Fruit fly (Drosophila melanogaster) whole organism, wandering third instar larva: ENCODE data around the gene Josd.

ENCODE experiments used
- Abd-B ChIP-seq: fragments of >200 bp; optimal IDR thresholded peaks from 2 replicates; lab custom pipeline; 2017; ENCODE audit warnings: missing biosample characterization, missing genetic modification characterization
- CG32264 ChIP-seq: fragments of 200-800 bp; sonication (Bioruptor generic); optimal IDR thresholded peaks from 2 replicates; lab custom pipeline; 2016; ENCODE audit warnings: missing biosample characterization, missing genetic modification characterization
- CG9705 ChIP-seq: fragments of 200-800 bp; sonication (Bioruptor generic); optimal IDR thresholded peaks from 2 replicates; lab custom pipeline; 2018; ENCODE audit warnings: missing biosample characterization, mild to moderate bottlenecking, missing genetic modification characterization
- CrebA ChIP-seq: fragments of 200-800 bp; sonication (Bioruptor generic); optimal IDR thresholded peaks from 2 replicates; lab custom pipeline; 2016; ENCODE audit warnings: missing biosample characterization, mild to moderate bottlenecking, missing genetic modification characterization, borderline replicate concordance
- Dfd ChIP-seq: fragments of >200 bp; optimal IDR thresholded peaks from 2 replicates; lab custom pipeline; 2017; ENCODE audit warnings: missing biosample characterization, missing genetic modification characterization
- Dif ChIP-seq: fragments of 200-275, 200-300 bp; sonication (Bioruptor generic); optimal IDR thresholded peaks from 2 replicates; lab custom pipeline; 2018; ENCODE audit warnings: missing biosample characterization, missing genetic modification characterization; ENCODE audit not compliant: partially characterized antibody
- GATAd ChIP-seq: sonication (Bioruptor generic); optimal IDR thresholded peaks from 2 replicates; lab custom pipeline; 2016; ENCODE audit warnings: missing biosample characterization, missing genetic modification characterization
- HLH106 ChIP-seq: fragments of 200-800 bp; optimal IDR thresholded peaks from 3 replicates; lab custom pipeline; 2019; ENCODE audit warnings: missing biosample characterization, mild to moderate bottlenecking, missing genetic modification characterization, moderate library complexity
- Hr78 ChIP-seq: fragments of >200 bp; optimal IDR thresholded peaks from 2 replicates; lab custom pipeline; 2017; ENCODE audit warnings: missing biosample characterization, missing genetic modification characterization
- Hr83 ChIP-seq: fragments of 200-300 bp; sonication (Bioruptor generic); optimal IDR thresholded peaks from 2 replicates; lab custom pipeline; 2016; ENCODE audit warnings: missing biosample characterization, mild to moderate bottlenecking, missing genetic modification characterization, moderate library complexity; ENCODE audit not compliant: poor library complexity, severe bottlenecking
- Jra ChIP-seq: sonication (Bioruptor generic); optimal IDR thresholded peaks from 2 replicates; lab custom pipeline; 2016; ENCODE audit warnings: missing biosample characterization, missing genetic modification characterization
- Mio ChIP-seq: sonication (Bioruptor generic); optimal IDR thresholded peaks from 2 replicates; lab custom pipeline; 2016; ENCODE audit warnings: missing biosample characterization, missing genetic modification characterization
- OdsH ChIP-seq: fragments of 200-800 bp; sonication (Bioruptor generic); optimal IDR thresholded peaks from 2 replicates; lab custom pipeline; 2016; ENCODE audit warnings: missing biosample characterization, mild to moderate bottlenecking, missing genetic modification characterization
- Rel ChIP-seq, 2 experiments: fragments of 200-800 bp; sonication (Bioruptor generic) in 1 of 2; optimal IDR thresholded peaks; 2 replicates in 1 of 2; 3 replicates in 1 of 2; lab custom pipeline; 2016 to 2019; ENCODE audit warnings: mild to moderate bottlenecking in 2 of 2, missing biosample characterization in 2 of 2, missing genetic modification characterization in 2 of 2, moderate library complexity in 1 of 2
- Sp1 ChIP-seq: fragments of 200-800 bp; sonication (Bioruptor generic); optimal IDR thresholded peaks from 3 replicates; lab custom pipeline; 2019; ENCODE audit warnings: missing biosample characterization, mild to moderate bottlenecking, missing genetic modification characterization, moderate library complexity
- Vsx2 ChIP-seq: fragments of 200-300, 225-300 bp; sonication (Bioruptor generic); optimal IDR thresholded peaks from 2 replicates; lab custom pipeline; 2018; ENCODE audit warnings: missing biosample characterization, missing genetic modification characterization; ENCODE audit not compliant: partially characterized antibody
- br ChIP-seq: fragments of 200-800 bp; sonication (Bioruptor generic); optimal IDR thresholded peaks from 2 replicates; lab custom pipeline; 2016; ENCODE audit warnings: missing biosample characterization, missing genetic modification characterization
- brk ChIP-seq: fragments of 200-800 bp; sonication (Bioruptor generic); optimal IDR thresholded peaks from 2 replicates; lab custom pipeline; 2016; ENCODE audit warnings: missing biosample characterization, mild to moderate bottlenecking, missing genetic modification characterization
- dmrt93B ChIP-seq: fragments of 200-800 bp; sonication (Bioruptor generic); optimal IDR thresholded peaks from 2 replicates; lab custom pipeline; 2018; ENCODE audit warnings: missing biosample characterization, mild to moderate bottlenecking, missing genetic modification characterization
- dsf ChIP-seq: sonication (Bioruptor generic); optimal IDR thresholded peaks from 2 replicates; lab custom pipeline; 2016; ENCODE audit warnings: missing biosample characterization, missing genetic modification characterization, borderline replicate concordance
- ey ChIP-seq: fragments of 200-800 bp; sonication (Bioruptor generic); optimal IDR thresholded peaks from 2 replicates; lab custom pipeline; 2016; ENCODE audit warnings: missing biosample characterization, missing genetic modification characterization
- foxo ChIP-seq, 2 experiments: fragments of 200-800 bp; sonication (Bioruptor generic); optimal IDR thresholded peaks; 2 replicates in 1 of 2; 3 replicates in 1 of 2; lab custom pipeline; 2016 to 2017; ENCODE audit warnings: missing biosample characterization in 2 of 2, missing genetic modification characterization in 2 of 2
- fru ChIP-seq: fragments of 200-800 bp; sonication (Bioruptor generic); optimal IDR thresholded peaks from 3 replicates; lab custom pipeline; 2016; ENCODE audit warnings: missing biosample characterization, mild to moderate bottlenecking, missing genetic modification characterization
- jim ChIP-seq: fragments of 175-275, 200-325 bp; sonication (Bioruptor generic); optimal IDR thresholded peaks from 2 replicates; lab custom pipeline; 2016; ENCODE audit warnings: missing biosample characterization, mild to moderate bottlenecking, missing genetic modification characterization
- lola ChIP-seq: fragments of >200 bp; optimal IDR thresholded peaks from 2 replicates; lab custom pipeline; 2017; ENCODE audit warnings: missing biosample characterization, missing genetic modification characterization
- pan ChIP-seq: fragments of >200 bp; optimal IDR thresholded peaks from 2 replicates; lab custom pipeline; 2017
- psq ChIP-seq: fragments of 200-800 bp; sonication (Bioruptor generic); optimal IDR thresholded peaks from 3 replicates; lab custom pipeline; 2017; ENCODE audit warnings: missing biosample characterization, mild to moderate bottlenecking, missing genetic modification characterization, moderate library complexity
- rgr ChIP-seq: fragments of 200-800 bp; sonication (Bioruptor generic); optimal IDR thresholded peaks from 3 replicates; lab custom pipeline; 2016; ENCODE audit warnings: missing biosample characterization, mild to moderate bottlenecking, missing genetic modification characterization
- sv ChIP-seq: fragments of 200-800 bp; sonication (Bioruptor generic); optimal IDR thresholded peaks from 3 replicates; lab custom pipeline; 2016; ENCODE audit warnings: missing biosample characterization, missing genetic modification characterization
- tai ChIP-seq: sonication (Bioruptor generic); optimal IDR thresholded peaks from 2 replicates; lab custom pipeline; 2016; ENCODE audit warnings: missing biosample characterization, missing genetic modification characterization
- usp ChIP-seq: fragments of >200 bp; optimal IDR thresholded peaks from 2 replicates; lab custom pipeline; 2017; ENCODE audit warnings: missing biosample characterization, missing genetic modification characterization
- woc ChIP-seq: sonication (Bioruptor generic); optimal IDR thresholded peaks from 2 replicates; lab custom pipeline; 2016; ENCODE audit warnings: missing biosample characterization, mild to moderate bottlenecking, missing genetic modification characterization

The Josd gene

DNA sequence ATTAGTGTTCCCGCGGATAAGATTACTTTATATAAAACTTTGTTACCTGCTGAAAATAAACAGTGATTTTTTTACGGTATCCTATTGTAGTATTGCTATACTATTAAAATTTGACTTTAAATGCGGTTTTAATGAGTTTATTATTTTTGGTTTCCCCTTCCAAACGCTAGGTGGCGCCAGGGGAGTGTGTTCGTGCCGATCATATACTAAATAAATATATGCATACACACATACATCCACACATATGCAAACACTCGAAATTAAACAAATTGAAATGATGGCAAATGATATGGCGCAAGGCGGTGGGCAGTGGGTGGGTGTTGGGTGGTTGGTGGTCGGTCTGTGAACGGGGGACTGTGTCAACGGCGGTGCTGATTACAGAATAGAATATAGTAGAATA is 7.3 kb upstream of the Josd start:
- TF ChIP-seq CrebA (GFP tag; lab: Kevin White, UChicago) (no peak), woc (no peak), Jra (no peak), Rel (GFP tag; optimal IDR thresholded peaks at IDR 0.05; lab: Kevin White, UChicago) (no peak), Rel (tag; optimal IDR thresholded peaks at IDR 0.05; lab: Kevin White, UChicago) (no peak), jim (GFP tag; lab: Kevin White, UChicago) (no peak), sv (no peak), Hr78 (GFP tag; lab: Kevin White, UChicago) (no peak), tai (no peak), dsf (GFP tag; lab: Kevin White, UChicago) (no peak), GATAd (GFP tag; lab: Kevin White, UChicago) (no peak), br (no peak), Sp1 (GFP tag; lab: Kevin White, UChicago) (no peak), OdsH (no peak), rgr (GFP tag; lab: Kevin White, UChicago) (no peak), lola (GFP tag; lab: Kevin White, UChicago) (no peak), Dfd (GFP tag; lab: Kevin White, UChicago) (no peak), HLH106 (no peak), Vsx2 (GFP tag; lab: Kevin White, UChicago) (no peak), brk (GFP tag; lab: Kevin White, UChicago) (no peak)

DNA sequence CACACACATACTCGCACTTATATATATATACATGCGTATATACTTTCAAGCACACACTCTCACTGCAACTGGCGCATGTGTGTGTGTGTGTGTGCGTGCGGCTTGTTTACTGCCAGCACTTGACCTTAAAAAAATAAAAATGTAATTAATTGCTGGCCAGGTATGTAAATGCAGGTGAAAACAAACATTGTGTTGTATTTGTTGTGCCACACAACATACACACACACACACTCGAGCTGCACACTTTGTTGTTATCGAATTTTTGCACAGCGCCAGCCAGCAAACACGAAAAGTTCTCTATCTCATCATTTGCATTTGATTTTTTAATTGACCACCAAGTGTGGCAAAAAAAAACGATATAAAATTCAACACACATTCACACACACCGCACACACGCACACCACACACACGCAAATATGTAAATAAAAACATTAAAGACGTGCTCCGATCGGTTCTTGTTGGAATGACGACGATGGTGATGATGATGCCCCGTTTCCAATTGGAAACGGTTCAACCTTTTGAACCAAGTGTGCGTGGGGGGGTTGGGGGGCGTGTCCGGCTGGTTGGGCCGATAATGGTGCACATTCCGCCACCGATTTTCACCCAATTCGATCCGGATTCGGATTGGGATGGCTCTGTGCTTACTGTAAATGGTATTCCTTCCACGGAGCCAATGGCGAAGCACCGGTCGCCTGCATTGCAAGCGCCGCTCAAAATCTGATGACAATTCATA is 6.2 kb upstream of the Josd start:
- no peak for TF ChIP-seq Dif (GFP tag; lab: Kevin White, UChicago)
- TF ChIP-seq Mio (GFP tag; lab: Kevin White, UChicago), result no peak
- no peak for TF ChIP-seq dsf (GFP tag; lab: Kevin White, UChicago)
- no peak for TF ChIP-seq Dfd (GFP tag; lab: Kevin White, UChicago)
- TF ChIP-seq fru (GFP tag; lab: Kevin White, UChicago), result no peak
- no peak for TF ChIP-seq CrebA (GFP tag; lab: Kevin White, UChicago)
- no peak for TF ChIP-seq rgr (GFP tag; lab: Kevin White, UChicago)
- TF ChIP-seq Jra, result no peak
- TF ChIP-seq Hr78 (GFP tag; lab: Kevin White, UChicago), result no peak
- TF ChIP-seq Abd-B (GFP tag; lab: Kevin White, UChicago), result no peak
- no peak for TF ChIP-seq foxo (GFP tag; optimal IDR thresholded peaks at IDR 0.05; lab: Kevin White, UChicago)
- no peak for TF ChIP-seq OdsH
- TF ChIP-seq Rel (GFP tag; optimal IDR thresholded peaks at IDR 0.05; lab: Kevin White, UChicago), result no peak
- TF ChIP-seq Rel (tag; optimal IDR thresholded peaks at IDR 0.05; lab: Kevin White, UChicago), result no peak

DNA sequence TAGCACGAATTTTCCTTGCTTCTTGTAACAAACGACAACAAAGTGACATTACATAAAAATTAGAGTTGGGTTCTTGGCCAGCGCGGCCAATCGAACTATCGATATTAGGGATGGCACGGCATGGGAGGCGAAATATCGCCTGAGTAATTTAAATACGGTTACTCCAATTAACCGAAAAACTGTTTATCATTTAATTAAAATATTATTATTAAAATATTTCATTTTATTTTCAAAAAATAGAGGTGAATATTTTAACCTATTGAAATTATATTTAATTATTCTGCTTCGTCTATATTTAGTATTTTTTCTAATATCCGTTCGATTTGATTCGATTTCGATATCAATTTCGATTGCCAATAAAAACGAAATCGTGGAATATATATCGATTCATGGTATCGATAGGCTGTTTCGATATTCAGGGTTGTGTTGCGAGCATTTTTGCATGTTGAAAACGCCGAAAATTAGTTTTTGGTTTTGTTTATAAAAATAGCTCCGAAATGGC is 5.5 kb upstream of the Josd start, which contains the start of the genes Rbcn-3A and Spx:
Gene Rbcn-3A (minus strand): TSS at position 74 of the 502 bp plus-strand sequence.
Gene Spx (plus strand): TSS at position 409 of the 502 bp plus-strand sequence.
- TF ChIP-seq Hr83 (GFP tag; lab: Kevin White, UChicago) (no peak), OdsH (peak; percentile 23), sv (peak; percentile 11), CG32264 (GFP tag; lab: Kevin White, UChicago) (no peak), Dfd (GFP tag; lab: Kevin White, UChicago) (no peak), Hr78 (GFP tag; lab: Kevin White, UChicago) (no peak), woc (peak; percentile 8), pan (lab: Kevin White, UChicago) (no peak), Jra (peak; percentile 56), fru (GFP tag; lab: Kevin White, UChicago) (peak; percentile 30), Abd-B (GFP tag; lab: Kevin White, UChicago) (no peak), psq (GFP tag; lab: Kevin White, UChicago) (peak; percentile 37), br (no peak), foxo (GFP tag; optimal IDR thresholded peaks at IDR 0.05; lab: Kevin White, UChicago) (peak in 1 of 2 experiments; percentile 42), jim (GFP tag; lab: Kevin White, UChicago) (no peak), dmrt93B (no peak), CG9705 (GFP tag; lab: Kevin White, UChicago) (no peak), HLH106 (peak; percentile 32), usp (no peak), Sp1 (GFP tag; lab: Kevin White, UChicago) (peak; percentile 44), ey (no peak)
- TF ChIP-seq, all 38 proteins: peak for 9
